Fruit fly (Drosophila melanogaster) whole organism, prepupa: Measurements from ENCODE around the gene HSPBAP1.

Experiments
- CG3032 ChIP-seq: fragments of 200-800 bp; optimal IDR thresholded peaks from 2 replicates; lab custom pipeline; 2019; ENCODE audit warnings: missing biosample characterization, mild to moderate bottlenecking, missing genetic modification characterization, moderate library complexity
- Ets96B ChIP-seq: fragments of 200-800 bp; optimal IDR thresholded peaks from 2 replicates; lab custom pipeline; 2019; ENCODE audit warnings: missing biosample characterization, mild to moderate bottlenecking, missing genetic modification characterization, moderate library complexity
- Hr4 ChIP-seq: fragments of 200-800 bp; sonication (Bioruptor generic); optimal IDR thresholded peaks from 3 replicates; lab custom pipeline; 2016; ENCODE audit warnings: missing biosample characterization, missing genetic modification characterization
- Smox ChIP-seq: fragments of 200-800 bp; sonication (Bioruptor generic); optimal IDR thresholded peaks from 3 replicates; lab custom pipeline; 2016; ENCODE audit warnings: missing biosample characterization, missing genetic modification characterization
- ss ChIP-seq, 2 experiments: fragments of 200-800 bp; sonication (Bioruptor generic); optimal IDR thresholded peaks; 2 replicates in 1 of 2; 3 replicates in 1 of 2; lab custom pipeline; 2017 to 2018; ENCODE audit warnings: mild to moderate bottlenecking in 2 of 2, missing biosample characterization in 2 of 2, missing genetic modification characterization in 2 of 2, moderate library complexity in 1 of 2

The HSPBAP1 gene

DNA sequence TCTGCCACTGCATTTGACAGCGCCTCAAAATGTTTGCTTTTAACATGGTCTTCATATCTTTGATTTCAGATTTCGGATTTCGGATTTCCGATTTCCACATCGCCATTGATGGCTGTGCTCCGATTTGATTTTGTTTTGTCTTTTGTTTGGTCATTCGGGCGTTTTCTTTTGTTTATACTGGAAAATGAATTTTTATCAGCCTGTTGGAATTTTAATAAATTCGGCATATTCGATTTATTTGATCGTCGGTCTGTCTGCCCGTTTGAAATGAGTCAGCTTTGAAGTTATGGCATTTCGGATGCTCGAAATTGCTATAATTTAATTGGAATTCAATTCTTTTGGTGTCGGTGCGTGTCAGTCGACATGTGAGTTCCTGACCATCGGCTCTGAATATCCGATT, 45.7 kb downstream of the HSPBAP1 start:
- TF ChIP-seq Hr4 (GFP tag; lab: Kevin White, UChicago) (no peak), Smox (GFP tag; lab: Kevin White, UChicago) (no peak), ss (GFP tag; optimal IDR thresholded peaks at IDR 0.05; lab: Kevin White, UChicago) (no peak), CG3032 (tag; lab: Kevin White, UChicago) (no peak), Ets96B (tag; lab: Kevin White, UChicago) (no peak)
- TF ChIP-seq, all 60 proteins: peak for 0
